Fruit fly (Drosophila melanogaster) whole organism, embryonic: Measurements from ENCODE around the gene CG17127.

Source experiments
- Bteb2 ChIP-seq: fragments of 200-800 bp; sonication (Bioruptor generic); optimal IDR thresholded peaks from 2 replicates; lab custom pipeline; 2016; ENCODE audit warnings: missing biosample characterization, missing genetic modification characterization
- CG10267 ChIP-seq: fragments of 200-800 bp; sonication (Bioruptor generic); optimal IDR thresholded peaks from 2 replicates; lab custom pipeline; 2018; ENCODE audit warnings: missing biosample characterization, mild to moderate bottlenecking, missing genetic modification characterization, moderate library complexity
- CG10565 ChIP-seq: fragments of 200-800 bp; sonication (Bioruptor generic); optimal IDR thresholded peaks from 3 replicates; lab custom pipeline; 2016; ENCODE audit warnings: missing biosample characterization, mild to moderate bottlenecking, missing genetic modification characterization
- CG11695 ChIP-seq: fragments of 200-800 bp; sonication (Bioruptor generic); IDR thresholded peaks from 3 replicates; pipeline ENCODE4 v1.3.6; 2022; ENCODE audit warnings: missing biosample characterization, missing genetic modification characterization
- CG13894 ChIP-seq: fragments of 200-800 bp; sonication (Bioruptor generic); optimal IDR thresholded peaks from 3 replicates; lab custom pipeline; 2018; ENCODE audit warnings: missing biosample characterization, mild to moderate bottlenecking, missing genetic modification characterization, moderate library complexity
- CG14667 ChIP-seq: fragments of 200-800 bp; sonication (Bioruptor generic); IDR thresholded peaks from 2 replicates; pipeline ENCODE4 v1.3.6; 2022; ENCODE audit warnings: missing biosample characterization, missing genetic modification characterization
- CG15601 ChIP-seq: fragments of 200-800 bp; sonication (Bioruptor generic); optimal IDR thresholded peaks from 3 replicates; lab custom pipeline; 2019; ENCODE audit warnings: missing biosample characterization, mild to moderate bottlenecking, missing genetic modification characterization, moderate library complexity
- CG15696 ChIP-seq: fragments of 200-800 bp; sonication (Bioruptor generic); optimal IDR thresholded peaks from 2 replicates; lab custom pipeline; 2019; ENCODE audit warnings: missing biosample characterization, mild to moderate bottlenecking, missing genetic modification characterization, moderate library complexity
- CG17359 ChIP-seq: fragments of 200-800 bp; sonication (Bioruptor generic); optimal IDR thresholded peaks from 3 replicates; lab custom pipeline; 2018; ENCODE audit warnings: missing biosample characterization, mild to moderate bottlenecking, missing genetic modification characterization, moderate library complexity
- CG1832 ChIP-seq: fragments of 200-800 bp; sonication (Bioruptor generic); optimal IDR thresholded peaks from 2 replicates; lab custom pipeline; 2017; ENCODE audit warnings: missing biosample characterization, mild to moderate bottlenecking, missing genetic modification characterization, inconsistent platforms
- CG30403 ChIP-seq: fragments of 200-800 bp; sonication (Bioruptor generic); optimal IDR thresholded peaks from 3 replicates; lab custom pipeline; 2016; ENCODE audit warnings: missing biosample characterization, missing genetic modification characterization
- CG30431 ChIP-seq: fragments of 200-800 bp; sonication (Bioruptor generic); optimal IDR thresholded peaks from 2 replicates; lab custom pipeline; 2017; ENCODE audit warnings: missing biosample characterization, missing genetic modification characterization
- CG31388 ChIP-seq: fragments of 200-800 bp; sonication (Bioruptor generic); optimal IDR thresholded peaks from 2 replicates; lab custom pipeline; 2016; ENCODE audit warnings: missing biosample characterization, missing genetic modification characterization
- CG4282 ChIP-seq: fragments of 200-800 bp; sonication (Bioruptor generic); optimal IDR thresholded peaks from 2 replicates; lab custom pipeline; 2016; ENCODE audit warnings: missing biosample characterization, missing genetic modification characterization
- CG4404 ChIP-seq: fragments of 200-800 bp; sonication (Bioruptor generic); IDR thresholded peaks from 2 replicates; pipeline ENCODE4 v1.3.6; 2022; ENCODE audit warnings: missing biosample characterization, missing genetic modification characterization
- CG7786 ChIP-seq: fragments of 200-800 bp; sonication (Bioruptor generic); optimal IDR thresholded peaks from 2 replicates; lab custom pipeline; 2016; ENCODE audit warnings: missing biosample characterization, missing genetic modification characterization
- CG8359 ChIP-seq: fragments of 200-800 bp; sonication (Bioruptor generic); optimal IDR thresholded peaks from 2 replicates; lab custom pipeline; 2017; ENCODE audit warnings: missing biosample characterization, mild to moderate bottlenecking, missing genetic modification characterization, borderline replicate concordance
- Camta ChIP-seq: fragments of 200-800 bp; sonication (Bioruptor generic); optimal IDR thresholded peaks from 2 replicates; lab custom pipeline; 2016; ENCODE audit warnings: missing biosample characterization, missing genetic modification characterization
- Dip2 ChIP-seq: fragments of 200-800 bp; sonication (Bioruptor generic); IDR thresholded peaks from 2 replicates; pipeline ENCODE4 v1.3.6; 2022; ENCODE audit warnings: missing biosample characterization, missing genetic modification characterization
- Doc3 ChIP-seq: fragments of 200-800 bp; sonication (Bioruptor generic); IDR thresholded peaks from 3 replicates; pipeline ENCODE4 v1.3.6; 2022; ENCODE audit warnings: missing biosample characterization, missing genetic modification characterization; ENCODE audit not compliant: partially characterized antibody
- Dref ChIP-seq: fragments of 200-800 bp; sonication (Bioruptor generic); IDR thresholded peaks from 2 replicates; pipeline ENCODE4 v1.3.6; 2022; ENCODE audit warnings: missing biosample characterization, missing genetic modification characterization
- Hr39 ChIP-seq: fragments of >200 bp; optimal IDR thresholded peaks from 2 replicates; lab custom pipeline; 2017
- Lim3 ChIP-seq: fragments of 200-800 bp; sonication (Bioruptor generic); IDR thresholded peaks from 2 replicates; pipeline ENCODE4 v1.3.6; 2022; ENCODE audit warnings: missing biosample characterization, missing genetic modification characterization
- MESR4 ChIP-seq: fragments of 200-800 bp; sonication (Bioruptor generic); optimal IDR thresholded peaks from 2 replicates; lab custom pipeline; 2018; ENCODE audit warnings: missing biosample characterization, mild to moderate bottlenecking, missing genetic modification characterization, moderate library complexity
- Oaz ChIP-seq: fragments of 200-800 bp; sonication (Bioruptor generic); IDR thresholded peaks from 2 replicates; pipeline ENCODE4 v1.3.6; 2022; ENCODE audit warnings: missing biosample characterization, missing genetic modification characterization
- Ptx1 ChIP-seq: fragments of 200-800 bp; sonication (Bioruptor generic); IDR thresholded peaks from 2 replicates; pipeline ENCODE4 v1.3.6; 2022; ENCODE audit warnings: missing biosample characterization, missing genetic modification characterization
- Ravus ChIP-seq: fragments of 200-800 bp; sonication (Bioruptor generic); IDR thresholded peaks from 2 replicates; pipeline ENCODE4 v1.3.6; 2022; ENCODE audit warnings: missing biosample characterization, missing genetic modification characterization
- Scr ChIP-seq: fragments of 200-800 bp; sonication (Bioruptor generic); IDR thresholded peaks from 2 replicates; pipeline ENCODE4 v1.3.6; 2022; ENCODE audit warnings: missing biosample characterization, missing genetic modification characterization; ENCODE audit not compliant: partially characterized antibody
- Six4 ChIP-seq: fragments of 200-800 bp; sonication (Bioruptor generic); optimal IDR thresholded peaks from 2 replicates; lab custom pipeline; 2016; ENCODE audit warnings: missing biosample characterization, missing genetic modification characterization
- Sox102F ChIP-seq: fragments of 200-800 bp; sonication (Bioruptor generic); optimal IDR thresholded peaks from 2 replicates; lab custom pipeline; 2018; ENCODE audit warnings: missing biosample characterization, mild to moderate bottlenecking, missing genetic modification characterization, moderate library complexity
- Spps ChIP-seq: fragments of 200-800 bp; sonication (Bioruptor generic); optimal IDR thresholded peaks from 2 replicates; lab custom pipeline; 2018; ENCODE audit warnings: missing biosample characterization, mild to moderate bottlenecking, missing genetic modification characterization
- Ssrp ChIP-seq: fragments of 200-800 bp; sonication (Bioruptor generic); optimal IDR thresholded peaks from 2 replicates; lab custom pipeline; 2018; ENCODE audit warnings: missing biosample characterization, mild to moderate bottlenecking, missing genetic modification characterization, moderate library complexity
- Trl ChIP-seq, 3 experiments: fragments of >200 bp in 2 of 3; fragments of 200-800 bp in 1 of 3; sonication (Bioruptor generic) in 1 of 3; optimal IDR thresholded peaks; 2 replicates in 1 of 3; 3 replicates in 2 of 3; lab custom pipeline; 2016 to 2017; ENCODE audit warnings: missing biosample characterization in 1 of 3, missing genetic modification characterization in 1 of 3
- ap ChIP-seq: fragments of 200-800 bp; sonication (Bioruptor generic); IDR thresholded peaks from 2 replicates; pipeline ENCODE4 v1.3.6; 2022; ENCODE audit warnings: missing biosample characterization, missing genetic modification characterization
- br ChIP-seq: fragments of >200 bp; optimal IDR thresholded peaks from 2 replicates; lab custom pipeline; 2017
- cato ChIP-seq: fragments of 200-800 bp; sonication (Bioruptor generic); optimal IDR thresholded peaks from 2 replicates; lab custom pipeline; 2016; ENCODE audit warnings: missing biosample characterization, missing genetic modification characterization, borderline replicate concordance
- chm ChIP-seq: fragments of 200-800 bp; sonication (Bioruptor generic); IDR thresholded peaks from 2 replicates; pipeline ENCODE4 v1.3.6; 2022; ENCODE audit warnings: missing biosample characterization, missing genetic modification characterization
- ci ChIP-seq: fragments of 200-800 bp; sonication (Bioruptor generic); IDR thresholded peaks from 3 replicates; pipeline ENCODE4 v1.3.6; 2022; ENCODE audit warnings: missing biosample characterization, missing genetic modification characterization
- esg ChIP-seq: fragments of 200-800 bp; sonication (Bioruptor generic); conservative IDR thresholded peaks from 2 replicates; pipeline ENCODE4 v1.3.6; 2022; ENCODE audit warnings: missing biosample characterization, missing genetic modification characterization
- gcm ChIP-seq: fragments of 200-800 bp; sonication (Bioruptor generic); optimal IDR thresholded peaks from 2 replicates; lab custom pipeline; 2019; ENCODE audit warnings: missing biosample characterization, mild to moderate bottlenecking, missing genetic modification characterization, moderate library complexity
- gfzf ChIP-seq: fragments of 200-800 bp; sonication (Bioruptor generic); optimal IDR thresholded peaks from 2 replicates; lab custom pipeline; 2016; ENCODE audit warnings: missing biosample characterization, mild to moderate bottlenecking, missing genetic modification characterization, moderate library complexity
- grau ChIP-seq: fragments of 200-800 bp; optimal IDR thresholded peaks from 3 replicates; lab custom pipeline; 2019; ENCODE audit warnings: missing biosample characterization, mild to moderate bottlenecking, missing genetic modification characterization, moderate library complexity
- gsb ChIP-seq: fragments of 200-800 bp; sonication (Bioruptor generic); IDR thresholded peaks from 2 replicates; pipeline ENCODE4 v1.3.6; 2022; ENCODE audit warnings: missing biosample characterization, missing genetic modification characterization
- jumu ChIP-seq: fragments of 200-800 bp; sonication (Bioruptor generic); optimal IDR thresholded peaks from 3 replicates; lab custom pipeline; 2016; ENCODE audit warnings: missing biosample characterization, missing genetic modification characterization
- kni ChIP-seq: fragments of 200-800 bp; sonication (Bioruptor generic); optimal IDR thresholded peaks from 3 replicates; lab custom pipeline; 2017; ENCODE audit warnings: mild to moderate bottlenecking, missing biosample characterization, missing genetic modification reagents, missing genetic modification characterization
- lbe ChIP-seq: fragments of 200-800 bp; sonication (Bioruptor generic); optimal IDR thresholded peaks from 2 replicates; lab custom pipeline; 2016; ENCODE audit warnings: missing biosample characterization, mild to moderate bottlenecking, missing genetic modification characterization
- luna ChIP-seq: fragments of 200-800 bp; sonication (Bioruptor generic); optimal IDR thresholded peaks from 2 replicates; lab custom pipeline; 2016; ENCODE audit warnings: missing biosample characterization, missing genetic modification characterization
- nom ChIP-seq: fragments of 200-800 bp; sonication (Bioruptor generic); optimal IDR thresholded peaks from 2 replicates; lab custom pipeline; 2017; ENCODE audit warnings: missing biosample characterization, missing genetic modification characterization, mild to moderate bottlenecking, moderate library complexity, missing genetic modification reagents
- prd ChIP-seq, 3 experiments: fragments of >200 bp in 2 of 3; fragments of 200-800 bp in 1 of 3; sonication (Bioruptor generic) in 1 of 3; optimal IDR thresholded peaks in 2 of 3; IDR thresholded peaks in 1 of 3; 2 replicates in 2 of 3; 3 replicates in 1 of 3; pipeline versions ENCODE4 v1.3.6 to Lab custom; 2017 to 2022; ENCODE audit warnings: missing biosample characterization in 1 of 3, missing genetic modification characterization in 1 of 3
- sima ChIP-seq: fragments of 200-800 bp; sonication (Bioruptor generic); optimal IDR thresholded peaks from 2 replicates; lab custom pipeline; 2016; ENCODE audit warnings: missing biosample characterization, missing genetic modification characterization
- sisA ChIP-seq: fragments of 200-800 bp; sonication (Bioruptor generic); IDR thresholded peaks from 2 replicates; pipeline ENCODE4 v1.3.6; 2022; ENCODE audit warnings: missing biosample characterization, missing genetic modification characterization
- tup ChIP-seq: fragments of 200-800 bp; sonication (Bioruptor generic); optimal IDR thresholded peaks from 2 replicates; lab custom pipeline; 2016; ENCODE audit warnings: missing biosample characterization, mild to moderate bottlenecking, missing genetic modification characterization, moderate library complexity

The CG17127 gene

dm6 chr2L:10769708-10770107 lies 960 bp upstream of the CG17127 start, which contains the start of gene CG6724 (continued):
- TF ChIP-seq CG11695 (GFP tag; lab: Robert Waterston, UW) (no peak), jumu (no peak), Bteb2 (GFP tag; lab: Kevin White, UChicago) (no peak), CG8359 (no peak), CG10267 (peak; percentile 37), gcm (GFP tag; lab: Kevin White, UChicago) (no peak), CG15601 (tag; lab: Kevin White, UChicago) (no peak), Scr (GFP tag; lab: Robert Waterston, UW) (peak; percentile 68), CG10565 (GFP tag; lab: Kevin White, UChicago) (no peak), CG30403 (GFP tag; lab: Kevin White, UChicago) (no peak), Ravus (GFP tag; lab: Robert Waterston, UW) (no peak), CG13894 (tag; lab: Kevin White, UChicago) (no peak), Ptx1 (no peak), Camta (GFP tag; lab: Kevin White, UChicago) (no peak), nom (GFP tag; lab: Kevin White, UChicago) (no peak), Spps (tag; lab: Kevin White, UChicago) (no peak), Dip2 (no peak), CG31388 (no peak), CG17359 (no peak), cato (no peak), gsb (GFP tag; lab: Robert Waterston, UW) (no peak), br (lab: Kevin White, UChicago) (no peak), ap (GFP tag; lab: Robert Waterston, UW) (no peak), gfzf (GFP tag; lab: Kevin White, UChicago) (peak; percentile 84), CG4282 (GFP tag; lab: Kevin White, UChicago) (no peak), kni (GFP tag; lab: Kevin White, UChicago) (no peak), esg (GFP tag; lab: Robert Waterston, UW) (no peak), CG14667 (GFP tag; lab: Robert Waterston, UW) (no peak), Oaz (GFP tag; lab: Robert Waterston, UW) (no peak), Six4 (GFP tag; lab: Kevin White, UChicago) (no peak), luna (GFP tag; lab: Kevin White, UChicago) (no peak), ci (GFP tag; lab: Robert Waterston, UW) (no peak), Ssrp (tag; lab: Kevin White, UChicago) (no peak), CG4404 (GFP tag; lab: Robert Waterston, UW) (no peak), Hr39 (lab: Kevin White, UChicago) (no peak), Trl (optimal IDR thresholded peaks at IDR 0.05; lab: Kevin White, UChicago) (no peak), Trl (GFP tag; optimal IDR thresholded peaks at IDR 0.05; lab: Kevin White, UChicago) (no peak), grau (no peak), sima (GFP tag; lab: Kevin White, UChicago) (no peak), sisA (GFP tag; lab: Robert Waterston, UW) (no peak), Sox102F (no peak), Dref (GFP tag; lab: Robert Waterston, UW) (peak; percentile 95), Doc3 (GFP tag; lab: Robert Waterston, UW) (peak; percentile 28; the same call in 1 of the 3 replicates), CG30431 (GFP tag; lab: Kevin White, UChicago) (no peak), CG7786 (GFP tag; lab: Kevin White, UChicago) (no peak), lbe (no peak), prd (optimal IDR thresholded peaks at IDR 0.05; lab: Kevin White, UChicago) (no peak), prd (GFP tag; IDR thresholded peaks at IDR 0.05; lab: Robert Waterston, UW) (no peak), MESR4 (GFP tag; lab: Kevin White, UChicago) (peak; percentile 62), chm (GFP tag; lab: Robert Waterston, UW) (no peak), CG1832 (GFP tag; lab: Kevin White, UChicago) (no peak), Lim3 (GFP tag; lab: Robert Waterston, UW) (no peak), tup (no peak), CG15696 (tag; lab: Kevin White, UChicago) (no peak)
